Worm (Caenorhabditis elegans) whole organism, late embryonic: ENCODE measurements around the gene srbc-10.

Experiments
- ceh-9 ChIP-seq: sonication (generic microtip); optimal IDR thresholded peaks from 2 replicates; lab custom pipeline; 2016; ENCODE audit warnings: mild to moderate bottlenecking, missing genetic modification characterization, inconsistent platforms, missing compliant biosample characterization
- pag-3 ChIP-seq: sonication (generic microtip); optimal IDR thresholded peaks from 2 replicates; lab custom pipeline; 2016; ENCODE audit warnings: missing compliant biosample characterization, missing genetic modification characterization, borderline replicate concordance

ce11 chrV:7521304-7521703 is 28.5 kb upstream of the srbc-10 start:
- TF ChIP-seq ceh-9 (tag; lab: Kevin White, UChicago) (no peak), pag-3 (tag; lab: Kevin White, UChicago) (no peak)
